Worm (Caenorhabditis elegans): ENCODE results near the gene C17C3.15.

ce11 chrII:5594210-5594764 lies 23.8 kb downstream of the C17C3.15 start, which contains the start of gene ttc-4:
- no peak for TF ChIP-seq nhr-237 (tag; optimal IDR thresholded peaks at IDR 0.05)
- no peak for TF ChIP-seq ZK546.5 (tag; optimal IDR thresholded peaks at IDR 0.05)

Measured in whole organism, L2 larva.